Worm (Caenorhabditis elegans): ENCODE results near the gene srt-40.

ce11 chrV:2206181-2206580, at the start of gene srt-40:
- TF ChIP-seq nhr-237 (tag; optimal IDR thresholded peaks at IDR 0.05) (no peak), aly-2 (tag; optimal IDR thresholded peaks at IDR 0.05) (no peak), sdz-12 (GFP tag; optimal IDR thresholded peaks at IDR 0.05) (no peak), ama-1 (optimal IDR thresholded peaks at IDR 0.05) (no peak), Y48G9A.11 (GFP tag; IDR thresholded peaks at IDR 0.05) (no peak), dve-1 (tag; optimal IDR thresholded peaks at IDR 0.05; ENCODE audit: insufficient read depth) (no peak), unc-39 (tag; optimal IDR thresholded peaks at IDR 0.05) (no peak), jun-1 (tag; optimal IDR thresholded peaks at IDR 0.05) (no peak), zip-2 (tag; optimal IDR thresholded peaks at IDR 0.05) (no peak)
